Worm (Caenorhabditis elegans) whole organism, L4 larva: ENCODE data around the gene F07G6.5.

Experiments used
- D1046.2 ChIP-seq: fragments of 200-800 bp; sonication (Bioruptor generic); IDR thresholded peaks from 2 replicates; pipeline ENCODE4 v1.3.6; 2022; ENCODE audit warnings: missing genetic modification characterization, missing compliant biosample characterization
- F26F4.8 ChIP-seq: fragments of 200-800 bp; sonication (Bioruptor generic); conservative IDR thresholded peaks from 2 replicates; pipeline ENCODE4 v1.3.6; 2022; ENCODE audit warnings: missing genetic modification characterization, missing compliant biosample characterization
- Y105C5A.15 ChIP-seq: fragments of 200-800 bp; sonication (Bioruptor generic); IDR thresholded peaks from 2 replicates; pipeline ENCODE4 v1.3.6; 2022; ENCODE audit warnings: missing genetic modification characterization, missing compliant biosample characterization
- Y75B8A.6 ChIP-seq: fragments of 200-800 bp; sonication (Bioruptor generic); IDR thresholded peaks from 2 replicates; pipeline ENCODE4 v1.3.6; 2022; ENCODE audit warnings: missing genetic modification reagents, missing genetic modification characterization, missing compliant biosample characterization
- ZK337.2 ChIP-seq: fragments of 200-800 bp; sonication (Bioruptor generic); IDR thresholded peaks from 2 replicates; pipeline ENCODE4 v1.3.6; 2022; ENCODE audit warnings: missing genetic modification reagents, missing genetic modification characterization, missing compliant biosample characterization
- attf-4 ChIP-seq: sonication (generic microtip); optimal IDR thresholded peaks from 3 replicates; lab custom pipeline; 2017; ENCODE audit warnings: missing biosample characterization, missing genetic modification characterization
- ceh-28 ChIP-seq: fragments of 150-350 bp; optimal IDR thresholded peaks from 2 replicates; lab custom pipeline; 2014; ENCODE audit warnings: missing biosample characterization, missing genetic modification reagents, missing genetic modification characterization
- ceh-44 ChIP-seq: fragments of 200-800 bp; sonication (Bioruptor generic); IDR thresholded peaks from 2 replicates; pipeline ENCODE4 v1.3.6; 2022; ENCODE audit warnings: missing genetic modification reagents, missing genetic modification characterization, missing compliant biosample characterization
- daf-12 ChIP-seq: fragments of 150-350 bp; optimal IDR thresholded peaks from 2 replicates; lab custom pipeline; 2014; ENCODE audit warnings: missing biosample characterization, missing genetic modification reagents, missing genetic modification characterization
- daf-19 ChIP-seq: fragments of 200-800 bp; sonication (Bioruptor generic); conservative IDR thresholded peaks from 2 replicates; pipeline ENCODE4 v1.3.6; 2022; ENCODE audit warnings: missing genetic modification characterization, missing compliant biosample characterization
- dmd-8 ChIP-seq: fragments of 200-800 bp; sonication (Bioruptor generic); IDR thresholded peaks from 2 replicates; pipeline ENCODE4 v1.3.6; 2022; ENCODE audit warnings: missing genetic modification characterization, missing compliant biosample characterization
- duxl-1 ChIP-seq: sonication (generic microtip); optimal IDR thresholded peaks from 2 replicates; lab custom pipeline; 2016; ENCODE audit warnings: mild to moderate bottlenecking, missing genetic modification characterization, moderate library complexity, missing compliant biosample characterization; ENCODE audit not compliant: poor library complexity
- jun-1 ChIP-seq: fragments of 150-350 bp; optimal IDR thresholded peaks from 2 replicates; lab custom pipeline; 2014; ENCODE audit warnings: missing biosample characterization, missing genetic modification reagents, missing genetic modification characterization
- lin-1 ChIP-seq: fragments of 200-800 bp; sonication (Bioruptor generic); IDR thresholded peaks from 2 replicates; pipeline ENCODE4 v1.3.6; 2022; ENCODE audit warnings: missing genetic modification reagents, missing genetic modification characterization, missing compliant biosample characterization
- lin-13 ChIP-seq: fragments of 150-350 bp; optimal IDR thresholded peaks from 2 replicates; lab custom pipeline; 2014; ENCODE audit warnings: missing biosample characterization, missing genetic modification reagents, missing genetic modification characterization
- lin-38 ChIP-seq: fragments of 200-800 bp; sonication (Bioruptor generic); IDR thresholded peaks from 2 replicates; pipeline ENCODE4 v1.3.6; 2022; ENCODE audit warnings: missing genetic modification reagents, missing genetic modification characterization, missing compliant biosample characterization
- madf-5 ChIP-seq, 2 experiments: fragments of 200-800 bp; sonication (Bioruptor generic); IDR thresholded peaks; 2 replicates each; pipeline ENCODE4 v1.3.6; 2022; ENCODE audit warnings: missing compliant biosample characterization in 2 of 2, missing genetic modification characterization in 2 of 2
- mdt-29 ChIP-seq: fragments of 200-800 bp; sonication (Bioruptor generic); IDR thresholded peaks from 2 replicates; pipeline ENCODE4 v1.3.6; 2022; ENCODE audit warnings: missing genetic modification reagents, missing genetic modification characterization, missing compliant biosample characterization
- nhr-11 ChIP-seq: fragments of 150-350 bp; optimal IDR thresholded peaks from 2 replicates; lab custom pipeline; 2014; ENCODE audit warnings: missing biosample characterization, missing genetic modification characterization
- nhr-237 ChIP-seq: sonication (generic microtip); optimal IDR thresholded peaks from 2 replicates; lab custom pipeline; 2017; ENCODE audit warnings: missing biosample characterization, missing genetic modification characterization
- nhr-25 ChIP-seq: sonication (generic microtip); optimal IDR thresholded peaks from 2 replicates; lab custom pipeline; 2017; ENCODE audit warnings: missing genetic modification characterization, mild to moderate bottlenecking, missing compliant biosample characterization, antibody characterized with exemption, moderate library complexity, borderline replicate concordance; ENCODE audit not compliant: insufficient read depth
- nhr-28 ChIP-seq: fragments of 150-350 bp; optimal IDR thresholded peaks from 2 replicates; lab custom pipeline; 2014; ENCODE audit warnings: missing biosample characterization, missing genetic modification characterization
- nhr-41 ChIP-seq: fragments of 200-800 bp; sonication (Bioruptor generic); IDR thresholded peaks from 2 replicates; pipeline ENCODE4 v1.3.6; 2022; ENCODE audit warnings: missing genetic modification reagents, missing genetic modification characterization, missing compliant biosample characterization
- nhr-42 ChIP-seq: fragments of 200-800 bp; sonication (Bioruptor generic); IDR thresholded peaks from 2 replicates; pipeline ENCODE4 v1.3.6; 2022; ENCODE audit warnings: missing genetic modification characterization, missing compliant biosample characterization
- nhr-48 ChIP-seq: sonication (generic microtip); optimal IDR thresholded peaks from 2 replicates; lab custom pipeline; 2016; ENCODE audit warnings: mild to moderate bottlenecking, missing genetic modification characterization, missing compliant biosample characterization
- nhr-6 ChIP-seq: fragments of 150-350 bp; optimal IDR thresholded peaks from 2 replicates; lab custom pipeline; 2014; ENCODE audit warnings: missing biosample characterization, missing genetic modification characterization
- pha-4 ChIP-seq, 2 experiments: fragments of 150-350 bp in 1 of 2; fragments of 200-800 bp in 1 of 2; sonication (Bioruptor generic) in 1 of 2; IDR thresholded peaks in 1 of 2; optimal IDR thresholded peaks in 1 of 2; 2 replicates each; pipeline versions ENCODE4 v1.3.6 to Lab custom; 2014 to 2022; ENCODE audit warnings: missing genetic modification characterization in 2 of 2, missing genetic modification reagents in 2 of 2, missing biosample characterization in 1 of 2, missing compliant biosample characterization in 1 of 2
- php-3 ChIP-seq: fragments of 200-800 bp; sonication (Bioruptor generic); IDR thresholded peaks from 2 replicates; pipeline ENCODE4 v1.3.6; 2022; ENCODE audit warnings: missing genetic modification reagents, missing genetic modification characterization, missing compliant biosample characterization
- pqm-1 ChIP-seq: sonication (generic microtip); optimal IDR thresholded peaks from 2 replicates; lab custom pipeline; 2017; ENCODE audit warnings: missing biosample characterization, missing genetic modification characterization
- saeg-2 ChIP-seq: fragments of 200-800 bp; sonication (Bioruptor generic); IDR thresholded peaks from 2 replicates; pipeline ENCODE4 v1.3.6; 2022; ENCODE audit warnings: missing genetic modification reagents, missing genetic modification characterization, missing compliant biosample characterization
- set-16 ChIP-seq: fragments of 200-800 bp; sonication (Bioruptor generic); IDR thresholded peaks from 2 replicates; pipeline ENCODE4 v1.3.6; 2022; ENCODE audit warnings: missing genetic modification reagents, missing genetic modification characterization, missing compliant biosample characterization
- snpc-4 ChIP-seq: fragments of 150-350 bp; optimal IDR thresholded peaks from 2 replicates; lab custom pipeline; 2014; ENCODE audit warnings: missing biosample characterization, missing genetic modification characterization
- spr-1 ChIP-seq: sonication (generic microtip); optimal IDR thresholded peaks from 2 replicates; lab custom pipeline; 2016; ENCODE audit warnings: mild to moderate bottlenecking, missing genetic modification characterization, missing compliant biosample characterization
- tag-97 ChIP-seq: fragments of 200-800 bp; sonication (Bioruptor generic); IDR thresholded peaks from 2 replicates; pipeline ENCODE4 v1.3.6; 2022; ENCODE audit warnings: missing genetic modification characterization, missing compliant biosample characterization
- tra-1 ChIP-seq: fragments of 200-800 bp; sonication (Bioruptor generic); IDR thresholded peaks from 2 replicates; pipeline ENCODE4 v1.3.6; 2022; ENCODE audit warnings: missing genetic modification reagents, missing genetic modification characterization, missing compliant biosample characterization
- unc-39 ChIP-seq: sonication (generic microtip); optimal IDR thresholded peaks from 2 replicates; lab custom pipeline; 2017; ENCODE audit warnings: missing biosample characterization, missing genetic modification characterization
- unc-62 ChIP-seq, 3 experiments: fragments of 150-350 bp in 1 of 3; sonication (generic microtip); optimal IDR thresholded peaks in 2 of 3; peaks in 1 of 3; 1 replicate in 1 of 3; 2 replicates in 2 of 3; lab custom pipeline; 2014 to 2017; ENCODE audit warnings: missing biosample characterization in 3 of 3, missing genetic modification characterization in 3 of 3, missing genetic modification reagents in 3 of 3, missing genotype in 1 of 3
- zag-1 ChIP-seq: fragments of 150-350 bp; optimal IDR thresholded peaks from 2 replicates; lab custom pipeline; 2014; ENCODE audit warnings: missing biosample characterization, missing genetic modification characterization
- zfp-2 ChIP-seq: sonication (generic microtip); optimal IDR thresholded peaks from 2 replicates; lab custom pipeline; 2016; ENCODE audit warnings: mild to moderate bottlenecking, missing genetic modification characterization, missing compliant biosample characterization

Gene F07G6.5

DNA sequence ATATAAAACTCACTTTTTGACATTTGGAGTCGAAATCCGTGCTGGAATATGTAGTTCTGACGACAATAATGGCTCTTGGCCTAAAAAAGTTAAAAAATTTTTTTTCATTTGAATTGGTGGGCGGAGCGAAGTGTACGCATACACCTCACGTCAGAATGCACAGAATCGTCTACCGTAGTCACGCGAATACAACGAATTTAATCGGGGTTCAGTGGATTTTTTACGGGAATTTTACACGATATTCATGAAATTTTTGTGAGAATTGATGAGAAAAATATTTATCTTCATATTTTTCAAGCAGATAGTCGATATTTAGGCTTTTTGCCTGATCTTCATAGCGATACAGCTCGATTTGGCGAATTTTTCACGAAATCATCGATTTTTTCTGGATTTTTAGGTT, 37.7 kb downstream of the F07G6.5 start, which contains the start of gene R09H3.3:
Gene R09H3.3, minus strand, starts transcription at position 101 of the 400 bp plus-strand sequence.
- TF ChIP-seq daf-19: no peak
- no peak for TF ChIP-seq nhr-6 (tag; lab: Kevin White, UChicago)
- TF ChIP-seq jun-1 (tag; lab: Kevin White, UChicago): no peak
- TF ChIP-seq nhr-42 (GFP tag; lab: Robert Waterston, UW): no peak
- no peak for TF ChIP-seq tra-1 (GFP tag; lab: Robert Waterston, UW)
- no peak for TF ChIP-seq nhr-41 (GFP tag; lab: Robert Waterston, UW)
- no peak for TF ChIP-seq nhr-28 (tag; lab: Kevin White, UChicago)
- no peak for TF ChIP-seq nhr-11 (tag; lab: Kevin White, UChicago)
- no peak for TF ChIP-seq D1046.2
- TF ChIP-seq attf-4 (tag; lab: Kevin White, UChicago): no peak
- no peak for TF ChIP-seq pha-4 (GFP tag; IDR thresholded peaks at IDR 0.05; lab: Robert Waterston, UW)
- TF ChIP-seq pha-4 (tag; optimal IDR thresholded peaks at IDR 0.05; lab: Kevin White, UChicago): no peak
- TF ChIP-seq unc-62 (GFP tag; optimal IDR thresholded peaks at IDR 0.05 in 1 of 2; lab: Kevin White, UChicago): no peak
- TF ChIP-seq unc-62 (tag; optimal IDR thresholded peaks at IDR 0.05; lab: Kevin White, UChicago): no peak
- TF ChIP-seq ceh-44 (GFP tag; lab: Robert Waterston, UW): no peak
- TF ChIP-seq snpc-4 (tag; lab: Kevin White, UChicago): no peak
- TF ChIP-seq, all 104 proteins: peak for 0

DNA sequence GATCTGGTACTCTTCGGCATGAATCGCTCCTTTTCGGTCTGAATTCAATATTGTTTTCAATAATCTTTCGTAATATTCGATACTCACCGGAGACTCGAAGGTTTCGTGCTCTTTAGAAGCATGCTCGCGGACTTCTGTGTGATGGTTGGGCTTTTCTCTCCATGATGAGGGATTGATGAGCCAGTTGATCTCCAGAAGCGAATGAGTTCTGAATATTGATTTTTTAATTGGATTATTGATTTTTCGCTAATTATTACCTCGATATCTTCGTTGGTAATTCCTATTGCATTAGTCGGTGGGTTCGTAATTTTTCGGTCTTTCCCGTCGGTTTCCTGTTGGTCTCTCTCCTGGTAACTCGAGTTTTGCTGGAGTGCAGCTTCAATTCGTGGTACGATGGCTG, 39.4 kb downstream of the F07G6.5 start:
- TF ChIP-seq lin-38 (GFP tag; lab: Robert Waterston, UW) (no peak), Y105C5A.15 (GFP tag; lab: Robert Waterston, UW) (no peak), nhr-25 (no peak), php-3 (GFP tag; lab: Robert Waterston, UW) (no peak), ceh-28 (peak; percentile 63), unc-62 (GFP tag; optimal IDR thresholded peaks at IDR 0.05 in 1 of 2; lab: Kevin White, UChicago) (peak in 1 of 2 experiments; percentile 82), unc-62 (tag; optimal IDR thresholded peaks at IDR 0.05; lab: Kevin White, UChicago) (no peak), madf-5 (GFP tag; IDR thresholded peaks at IDR 0.05; lab: Robert Waterston, UW) (no peak), set-16 (GFP tag; lab: Robert Waterston, UW) (no peak), tag-97 (GFP tag; lab: Robert Waterston, UW) (no peak), lin-13 (GFP tag; lab: Kevin White, UChicago) (no peak), daf-12 (tag; lab: Kevin White, UChicago) (no peak), D1046.2 (no peak), F26F4.8 (no peak), nhr-48 (tag; lab: Kevin White, UChicago) (no peak), duxl-1 (tag; lab: Kevin White, UChicago) (no peak), pqm-1 (tag; lab: Kevin White, UChicago) (no peak)

DNA sequence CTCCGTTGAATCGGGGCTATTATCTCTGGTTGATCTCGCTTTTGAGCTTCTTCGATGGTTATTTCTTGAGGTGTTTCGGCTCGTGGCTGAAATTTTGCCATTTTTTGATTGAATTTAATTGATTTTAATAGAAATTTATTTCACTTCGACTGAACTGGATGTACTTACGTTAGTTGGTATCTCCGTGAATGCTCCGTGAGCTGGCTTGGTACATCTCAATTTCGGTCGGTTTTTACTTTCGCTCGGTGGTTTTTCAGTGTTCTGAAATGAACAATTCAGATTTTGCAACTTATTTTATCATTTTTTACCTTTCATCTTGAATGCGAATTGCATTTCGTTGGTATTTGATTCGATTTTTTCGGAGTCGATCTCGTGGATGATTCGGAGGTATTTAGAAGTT, 41.5 kb downstream of the F07G6.5 start, which contains the start of gene R09H3.2:
Gene R09H3.2, minus strand, starts transcription at position 101 of the 400 bp plus-strand sequence.
- TF ChIP-seq daf-12 (tag; lab: Kevin White, UChicago) (no peak), zag-1 (tag; lab: Kevin White, UChicago) (no peak), lin-1 (no peak), spr-1 (tag; lab: Kevin White, UChicago) (no peak), nhr-237 (tag; lab: Kevin White, UChicago) (no peak), saeg-2 (GFP tag; lab: Robert Waterston, UW) (no peak), ceh-28 (no peak), madf-5 (GFP tag; IDR thresholded peaks at IDR 0.05; lab: Robert Waterston, UW) (no peak), Y75B8A.6 (GFP tag; lab: Robert Waterston, UW) (no peak), mdt-29 (no peak), unc-39 (tag; lab: Kevin White, UChicago) (no peak), dmd-8 (GFP tag; lab: Robert Waterston, UW) (no peak), ZK337.2 (GFP tag; lab: Robert Waterston, UW) (no peak), zfp-2 (tag; lab: Kevin White, UChicago) (no peak)
